Worm (Caenorhabditis elegans) whole organism, late embryonic: ENCODE data around the gene gasr-8.

Experiments
- F13H6.1 ChIP-seq: sonication (generic microtip); optimal IDR thresholded peaks from 2 replicates; lab custom pipeline; 2016; ENCODE audit warnings: missing genetic modification characterization, missing compliant biosample characterization
- K09A11.1 ChIP-seq: sonication (generic microtip); optimal IDR thresholded peaks from 2 replicates; lab custom pipeline; 2017; ENCODE audit warnings: antibody characterized with exemption, mild to moderate bottlenecking, missing genetic modification characterization, missing compliant biosample characterization; ENCODE audit not compliant: insufficient read depth
- T23F11.4 ChIP-seq: fragments of 200-800 bp; sonication (Bioruptor generic); optimal IDR thresholded peaks from 2 replicates; lab custom pipeline; 2018; ENCODE audit warnings: mild to moderate bottlenecking, missing genetic modification characterization, missing compliant biosample characterization
- ahr-1 ChIP-seq: sonication (generic microtip); optimal IDR thresholded peaks from 2 replicates; lab custom pipeline; 2016; ENCODE audit warnings: missing genetic modification characterization, missing compliant biosample characterization
- ama-1 ChIP-seq: fragments of 150-350 bp; optimal IDR thresholded peaks from 2 replicates; lab custom pipeline; 2014
- ceh-14 ChIP-seq: sonication (generic microtip); optimal IDR thresholded peaks from 2 replicates; lab custom pipeline; 2016; ENCODE audit warnings: missing genotype, missing genetic modification characterization, missing compliant biosample characterization
- ceh-18 ChIP-seq: sonication (generic microtip); optimal IDR thresholded peaks from 2 replicates; lab custom pipeline; 2016; ENCODE audit warnings: missing genetic modification characterization, missing compliant biosample characterization
- ceh-19 ChIP-seq: fragments of 200-800 bp; sonication (Bioruptor generic); optimal IDR thresholded peaks from 2 replicates; lab custom pipeline; 2018; ENCODE audit warnings: mild to moderate bottlenecking, missing genetic modification characterization, missing compliant biosample characterization
- ceh-2 ChIP-seq: sonication (generic microtip); optimal IDR thresholded peaks from 2 replicates; lab custom pipeline; 2016; ENCODE audit warnings: missing genotype, missing genetic modification characterization, missing compliant biosample characterization
- ceh-22 ChIP-seq: sonication (generic microtip); optimal IDR thresholded peaks from 2 replicates; lab custom pipeline; 2017; ENCODE audit warnings: missing biosample characterization, missing genetic modification characterization
- ceh-30 ChIP-seq: fragments of 150-350 bp; optimal IDR thresholded peaks from 2 replicates; lab custom pipeline; 2014; ENCODE audit warnings: missing biosample characterization, missing genetic modification characterization
- ceh-31 ChIP-seq: sonication (generic microtip); optimal IDR thresholded peaks from 2 replicates; lab custom pipeline; 2016; ENCODE audit warnings: missing genetic modification characterization, missing compliant biosample characterization
- ceh-34 ChIP-seq: sonication (generic microtip); optimal IDR thresholded peaks from 2 replicates; lab custom pipeline; 2016; ENCODE audit warnings: mild to moderate bottlenecking, missing genetic modification characterization, missing compliant biosample characterization
- ceh-45 ChIP-seq: fragments of 200-800 bp; sonication (Bioruptor generic); IDR thresholded peaks from 2 replicates; pipeline ENCODE4 v1.3.6; 2022; ENCODE audit warnings: missing genetic modification reagents, missing genetic modification characterization, missing compliant biosample characterization
- ceh-6 ChIP-seq: fragments of 200-800 bp; sonication (Bioruptor generic); optimal IDR thresholded peaks from 2 replicates; lab custom pipeline; 2018; ENCODE audit warnings: mild to moderate bottlenecking, missing genetic modification characterization, missing compliant biosample characterization
- ceh-9 ChIP-seq: sonication (generic microtip); optimal IDR thresholded peaks from 2 replicates; lab custom pipeline; 2016; ENCODE audit warnings: mild to moderate bottlenecking, missing genetic modification characterization, inconsistent platforms, missing compliant biosample characterization
- elt-4 ChIP-seq: sonication (generic microtip); optimal IDR thresholded peaks from 2 replicates; lab custom pipeline; 2016; ENCODE audit warnings: missing genetic modification characterization, missing compliant biosample characterization
- eyg-1 ChIP-seq: sonication (generic microtip); optimal IDR thresholded peaks from 2 replicates; lab custom pipeline; 2016; ENCODE audit warnings: missing genotype, missing genetic modification characterization, missing compliant biosample characterization
- fax-1 ChIP-seq: sonication (generic microtip); optimal IDR thresholded peaks from 2 replicates; lab custom pipeline; 2016; ENCODE audit warnings: missing genotype, missing genetic modification characterization, missing compliant biosample characterization
- fkh-10 ChIP-seq: fragments of 150-350 bp; optimal IDR thresholded peaks from 2 replicates; lab custom pipeline; 2014; ENCODE audit warnings: missing biosample characterization, missing genetic modification reagents, missing genetic modification characterization
- fkh-6 ChIP-seq: sonication (generic microtip); optimal IDR thresholded peaks from 2 replicates; lab custom pipeline; 2016; ENCODE audit warnings: missing genetic modification characterization, missing compliant biosample characterization
- gmeb-2 ChIP-seq: sonication (generic microtip); optimal IDR thresholded peaks from 2 replicates; lab custom pipeline; 2016; ENCODE audit warnings: missing genetic modification characterization, inconsistent platforms, missing compliant biosample characterization
- hlh-15 ChIP-seq: sonication (generic microtip); optimal IDR thresholded peaks from 2 replicates; lab custom pipeline; 2016; ENCODE audit warnings: missing genetic modification characterization, missing compliant biosample characterization
- hlh-30 ChIP-seq: sonication (generic microtip); optimal IDR thresholded peaks from 2 replicates; lab custom pipeline; 2017; ENCODE audit warnings: antibody characterized with exemption, missing genetic modification characterization, missing compliant biosample characterization; ENCODE audit not compliant: insufficient read depth
- hlh-8 ChIP-seq: sonication (generic microtip); optimal IDR thresholded peaks from 2 replicates; lab custom pipeline; 2016; ENCODE audit warnings: missing genotype, missing genetic modification characterization, missing compliant biosample characterization
- mec-3 ChIP-seq: sonication (generic microtip); optimal IDR thresholded peaks from 2 replicates; lab custom pipeline; 2016; ENCODE audit warnings: borderline replicate concordance, missing genetic modification characterization, missing compliant biosample characterization
- nfya-1 ChIP-seq: sonication (generic microtip); optimal IDR thresholded peaks from 2 replicates; lab custom pipeline; 2017; ENCODE audit warnings: missing genetic modification characterization, mild to moderate bottlenecking, missing compliant biosample characterization, antibody characterized with exemption, moderate library complexity
- nhr-11 ChIP-seq: fragments of 150-350 bp; optimal IDR thresholded peaks from 2 replicates; lab custom pipeline; 2014; ENCODE audit warnings: missing biosample characterization, missing genetic modification characterization
- odd-2 ChIP-seq: sonication (generic microtip); optimal IDR thresholded peaks from 2 replicates; lab custom pipeline; 2017; ENCODE audit warnings: antibody characterized with exemption, mild to moderate bottlenecking, missing genetic modification characterization, missing compliant biosample characterization
- pat-9 ChIP-seq: fragments of 200-800 bp; sonication (Bioruptor generic); optimal IDR thresholded peaks from 2 replicates; lab custom pipeline; 2018; ENCODE audit warnings: mild to moderate bottlenecking, missing genetic modification characterization, moderate library complexity, missing compliant biosample characterization
- pha-2 ChIP-seq: sonication (generic microtip); optimal IDR thresholded peaks from 2 replicates; lab custom pipeline; 2017; ENCODE audit warnings: mild to moderate bottlenecking, missing genetic modification characterization, missing compliant biosample characterization
- pha-4 ChIP-seq: fragments of 150-350 bp; optimal IDR thresholded peaks from 2 replicates; lab custom pipeline; 2018; ENCODE audit warnings: missing biosample characterization, missing genetic modification reagents, missing genetic modification characterization
- pros-1 ChIP-seq: fragments of 150-350 bp; optimal IDR thresholded peaks from 2 replicates; lab custom pipeline; 2014; ENCODE audit warnings: missing biosample characterization, missing genetic modification reagents, missing genetic modification characterization
- ref-2 ChIP-seq: sonication (generic microtip); optimal IDR thresholded peaks from 2 replicates; lab custom pipeline; 2016; ENCODE audit warnings: missing genetic modification characterization, missing compliant biosample characterization
- rnt-1 ChIP-seq: sonication (generic microtip); optimal IDR thresholded peaks from 2 replicates; lab custom pipeline; 2016; ENCODE audit warnings: missing genetic modification characterization, missing compliant biosample characterization
- sdc-2 ChIP-seq: sonication (generic microtip); optimal IDR thresholded peaks from 2 replicates; lab custom pipeline; 2016; ENCODE audit warnings: missing genotype, missing genetic modification characterization, missing compliant biosample characterization
- sox-2 ChIP-seq: fragments of 200-800 bp; sonication (Bioruptor generic); IDR thresholded peaks from 2 replicates; pipeline ENCODE4 v1.3.6; 2022; ENCODE audit warnings: missing genetic modification reagents, missing genetic modification characterization, missing compliant biosample characterization
- syd-9 ChIP-seq: sonication (generic microtip); optimal IDR thresholded peaks from 2 replicates; lab custom pipeline; 2016; ENCODE audit warnings: mild to moderate bottlenecking, missing genetic modification characterization, moderate library complexity, missing compliant biosample characterization
- tbx-2 ChIP-seq: sonication (generic microtip); optimal IDR thresholded peaks from 2 replicates; lab custom pipeline; 2016; ENCODE audit warnings: missing genetic modification characterization, missing compliant biosample characterization
- tbx-7 ChIP-seq: sonication (generic microtip); optimal IDR thresholded peaks from 2 replicates; lab custom pipeline; 2016; ENCODE audit warnings: missing genotype, missing genetic modification characterization, missing compliant biosample characterization
- unc-3 ChIP-seq, 2 experiments: fragments of 200-800 bp in 1 of 2; sonication (Bioruptor generic) in 1 of 2; sonication (generic microtip) in 1 of 2; conservative IDR thresholded peaks in 1 of 2; optimal IDR thresholded peaks in 1 of 2; 2 replicates each; pipeline versions ENCODE4 v1.3.6 to Lab custom; 2016 to 2022; ENCODE audit warnings: missing compliant biosample characterization in 2 of 2, missing genetic modification characterization in 2 of 2, missing genetic modification reagents in 1 of 2
- unc-55 ChIP-seq: sonication (generic microtip); optimal IDR thresholded peaks from 2 replicates; lab custom pipeline; 2017; ENCODE audit warnings: missing biosample characterization, missing genetic modification reagents, missing genetic modification characterization
- unc-86 ChIP-seq: sonication (generic microtip); optimal IDR thresholded peaks from 2 replicates; lab custom pipeline; 2016; ENCODE audit warnings: missing genetic modification characterization, missing compliant biosample characterization
- zip-5 ChIP-seq: sonication (generic microtip); optimal IDR thresholded peaks from 2 replicates; lab custom pipeline; 2016; ENCODE audit warnings: missing genetic modification characterization, missing compliant biosample characterization
- ztf-16 ChIP-seq: sonication (generic microtip); optimal IDR thresholded peaks from 2 replicates; lab custom pipeline; 2017; ENCODE audit warnings: missing genetic modification characterization, missing compliant biosample characterization

The gasr-8 gene

ce11 chrV:14719491-14719890 is 30.6 kb downstream of the gasr-8 start, which contains the start of gene R08A2.1:
Gene R08A2.1 (minus strand): TSS chrV:14719591.
- no peak for TF ChIP-seq unc-55 (GFP tag; lab: Kevin White, UChicago)
- TF ChIP-seq sdc-2: no peak
- no peak for TF ChIP-seq ceh-31
- TF ChIP-seq rnt-1 (tag; lab: Kevin White, UChicago): no peak
- no peak for TF ChIP-seq hlh-30 (tag; lab: Kevin White, UChicago)
- no peak for TF ChIP-seq nhr-11 (tag; lab: Kevin White, UChicago)
- no peak for TF ChIP-seq ceh-6
- TF ChIP-seq pros-1 (tag; lab: Kevin White, UChicago): no peak
- no peak for TF ChIP-seq ceh-34 (tag; lab: Kevin White, UChicago)
- no peak for TF ChIP-seq tbx-2 (tag; lab: Kevin White, UChicago)
- TF ChIP-seq fax-1: no peak
- TF ChIP-seq zip-5 (tag; lab: Kevin White, UChicago): no peak
- TF ChIP-seq unc-86: no peak
- no peak for TF ChIP-seq ceh-30 (tag; lab: Kevin White, UChicago)
- no peak for TF ChIP-seq syd-9 (tag; lab: Kevin White, UChicago)

- TF ChIP-seq ceh-2 (tag; lab: Kevin White, UChicago): no peak
- no peak for TF ChIP-seq tbx-7 (tag; lab: Kevin White, UChicago)
- no peak for TF ChIP-seq pha-4 (tag; lab: Kevin White, UChicago)
- no peak for TF ChIP-seq ceh-45
- TF ChIP-seq ahr-1: no peak
- no peak for TF ChIP-seq fkh-10 (GFP tag; lab: Kevin White, UChicago)
- no peak for TF ChIP-seq hlh-15 (tag; lab: Kevin White, UChicago)
- no peak for TF ChIP-seq tbx-2 (tag; lab: Kevin White, UChicago)
- TF ChIP-seq nfya-1: no peak
- TF ChIP-seq ref-2: no peak
- no peak for TF ChIP-seq ceh-14 (tag; lab: Kevin White, UChicago)
- TF ChIP-seq ceh-19: no peak
- no peak for TF ChIP-seq sox-2
- no peak for TF ChIP-seq hlh-8 (tag; lab: Kevin White, UChicago)
- TF ChIP-seq ama-1: no peak
- no peak for TF ChIP-seq ceh-22 (tag; lab: Kevin White, UChicago)
- TF ChIP-seq elt-4: no peak
Observed at ce11 chrV:14723020-14723419, 34.1 kb downstream of the gasr-8 start, which contains the start of gene R08A2.7. Gene R08A2.7 (plus strand): TSS chrV:14723320.

ce11 chrV:14725409-14725808 is 36.5 kb downstream of the gasr-8 start:
- TF ChIP-seq pat-9 (tag; lab: Kevin White, UChicago): no peak
- no peak for TF ChIP-seq ref-2
- no peak for TF ChIP-seq nfya-1
- no peak for TF ChIP-seq elt-4
- no peak for TF ChIP-seq ceh-45
- no peak for TF ChIP-seq unc-86
- no peak for TF ChIP-seq sox-2
- no peak for TF ChIP-seq ceh-9 (tag; lab: Kevin White, UChicago)
- TF ChIP-seq fkh-10 (GFP tag; lab: Kevin White, UChicago): no peak
- no peak for TF ChIP-seq hlh-15 (tag; lab: Kevin White, UChicago)
- TF ChIP-seq ceh-2 (tag; lab: Kevin White, UChicago): no peak
- no peak for TF ChIP-seq gmeb-2 (tag; lab: Kevin White, UChicago)
- no peak for TF ChIP-seq fax-1
- TF ChIP-seq hlh-30 (tag; lab: Kevin White, UChicago): no peak
- TF ChIP-seq fkh-6: no peak
- TF ChIP-seq K09A11.1: no peak
- no peak for TF ChIP-seq T23F11.4
- TF ChIP-seq pha-2 (tag; lab: Kevin White, UChicago): no peak
- TF ChIP-seq odd-2 (tag; lab: Kevin White, UChicago): no peak
- TF ChIP-seq rnt-1 (tag; lab: Kevin White, UChicago): no peak

DNA sequence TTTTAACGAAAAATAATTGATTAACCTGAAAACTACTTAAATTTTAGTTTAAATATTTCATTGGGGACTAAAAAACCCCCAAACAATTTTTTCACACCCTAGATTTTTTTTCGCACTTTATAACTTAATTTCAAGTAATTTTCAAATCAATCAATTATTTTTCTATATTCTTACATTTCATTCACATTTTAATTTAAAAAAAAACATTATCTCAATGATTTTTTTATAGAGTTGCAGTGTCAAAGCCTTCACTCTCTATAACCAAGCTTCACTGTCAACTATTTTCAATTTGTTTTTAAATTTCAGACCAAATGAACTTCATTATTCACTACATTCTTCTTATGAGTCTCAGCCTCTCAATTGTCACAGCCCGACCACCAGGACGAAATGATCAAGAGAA is 37.7 kb downstream of the gasr-8 start, which contains the start of gene Y50E8A.1:
TSS of gene Y50E8A.1 (plus strand) at position 301 of the 400 bp plus-strand sequence.
- TF ChIP-seq unc-3 (GFP tag; conservative IDR thresholded peaks at IDR 0.05; lab: Robert Waterston, UW) (no peak), unc-3 (tag; optimal IDR thresholded peaks at IDR 0.05; lab: Kevin White, UChicago) (no peak), tbx-7 (tag; lab: Kevin White, UChicago) (no peak), unc-86 (no peak), ztf-16 (no peak), nhr-11 (tag; lab: Kevin White, UChicago) (no peak), ref-2 (no peak), ceh-18 (tag; lab: Kevin White, UChicago) (no peak), ceh-19 (no peak), sdc-2 (no peak), ahr-1 (no peak), ceh-34 (tag; lab: Kevin White, UChicago) (no peak), F13H6.1 (tag; lab: Kevin White, UChicago) (no peak), pat-9 (tag; lab: Kevin White, UChicago) (no peak), eyg-1 (tag; lab: Kevin White, UChicago) (no peak), unc-55 (GFP tag; lab: Kevin White, UChicago) (no peak), hlh-30 (tag; lab: Kevin White, UChicago) (no peak), ceh-9 (tag; lab: Kevin White, UChicago) (no peak), mec-3 (no peak)
- TF ChIP-seq, all 69 proteins: peak for 0
